Worm (Caenorhabditis elegans) whole organism, L2 larva: ENCODE measurements around the gene nspg-1.

Source experiments
- C34F6.9 ChIP-seq: fragments of 150-350 bp; optimal IDR thresholded peaks from 2 replicates; lab custom pipeline; 2014; ENCODE audit warnings: missing biosample characterization, missing genetic modification characterization
- ama-1 ChIP-seq: fragments of 150-350 bp; optimal IDR thresholded peaks from 2 replicates; lab custom pipeline; 2018; ENCODE audit warnings: inconsistent platforms
- lsy-2 ChIP-seq, 2 experiments: fragments of 150-350 bp in 1 of 2; sonication (generic microtip) in 1 of 2; optimal IDR thresholded peaks; 2 replicates each; lab custom pipeline; 2014 to 2017; ENCODE audit warnings: missing biosample characterization in 2 of 2, missing genetic modification characterization in 2 of 2
- nhr-77 ChIP-seq: fragments of 150-350 bp; optimal IDR thresholded peaks from 2 replicates; lab custom pipeline; 2014; ENCODE audit warnings: missing biosample characterization, missing genetic modification characterization

ce11 chrV:12871753-12872152 is 3.9 kb upstream of the nspg-1 start, which contains the start of gene bus-19:
- TF ChIP-seq C34F6.9 (tag; lab: Kevin White, UChicago) (no peak), lsy-2 (tag; optimal IDR thresholded peaks at IDR 0.05; lab: Kevin White, UChicago) (no peak), ama-1 (lab: Kevin White, UChicago) (no peak), nhr-77 (tag; lab: Kevin White, UChicago) (no peak)
